Fruit fly (Drosophila melanogaster) whole organism, embryonic: ENCODE measurements around the gene CG32040.
A peak's percentile ranks its signal among the peaks of the same experiment; 100 is the strongest.

ENCODE experiments used
- B-H2 ChIP-seq: fragments of 200-800 bp; sonication (Bioruptor generic); optimal IDR thresholded peaks from 2 replicates; lab custom pipeline; 2018; ENCODE audit warnings: missing biosample characterization, mild to moderate bottlenecking, missing genetic modification characterization
- CG10366 ChIP-seq: fragments of 200-800 bp; sonication (Bioruptor generic); IDR thresholded peaks from 2 replicates; pipeline ENCODE4 v1.3.6; 2022; ENCODE audit warnings: missing biosample characterization, missing genetic modification characterization
- CG10431 ChIP-seq: fragments of 200-800 bp; sonication (Bioruptor generic); optimal IDR thresholded peaks from 3 replicates; lab custom pipeline; 2018; ENCODE audit warnings: missing biosample characterization, mild to moderate bottlenecking, missing genetic modification characterization
- CG10543 ChIP-seq: fragments of 200-800 bp; sonication (Bioruptor generic); optimal IDR thresholded peaks from 3 replicates; lab custom pipeline; 2017; ENCODE audit warnings: missing biosample characterization, mild to moderate bottlenecking, missing genetic modification characterization, moderate library complexity
- CG11085 ChIP-seq: fragments of 200-800 bp; sonication (Bioruptor generic); IDR thresholded peaks from 2 replicates; pipeline ENCODE4 v1.3.6; 2022; ENCODE audit warnings: missing biosample characterization, missing genetic modification characterization
- CG11504 ChIP-seq: fragments of 200-800 bp; sonication (Bioruptor generic); optimal IDR thresholded peaks from 3 replicates; lab custom pipeline; 2019; ENCODE audit warnings: missing biosample characterization, mild to moderate bottlenecking, missing genetic modification characterization, moderate library complexity
- CG12155 ChIP-seq: fragments of 200-800 bp; sonication (Bioruptor generic); optimal IDR thresholded peaks from 3 replicates; lab custom pipeline; 2016; ENCODE audit warnings: missing biosample characterization, missing genetic modification characterization
- CG12769 ChIP-seq: fragments of 200-800 bp; sonication (Bioruptor generic); optimal IDR thresholded peaks from 2 replicates; lab custom pipeline; 2019; ENCODE audit warnings: missing biosample characterization, mild to moderate bottlenecking, missing genetic modification characterization, moderate library complexity
- CG14441 ChIP-seq: fragments of 200-800 bp; sonication (Bioruptor generic); IDR thresholded peaks from 2 replicates; pipeline ENCODE4 v1.3.6; 2022; ENCODE audit warnings: missing biosample characterization, missing genetic modification characterization
- CG14710 ChIP-seq: fragments of 200-800 bp; sonication (Bioruptor generic); optimal IDR thresholded peaks from 3 replicates; lab custom pipeline; 2019; ENCODE audit warnings: missing biosample characterization, mild to moderate bottlenecking, missing genetic modification characterization, moderate library complexity
- CG15269 ChIP-seq: fragments of 200-800 bp; sonication (Bioruptor generic); optimal IDR thresholded peaks from 2 replicates; lab custom pipeline; 2018; ENCODE audit warnings: missing biosample characterization, mild to moderate bottlenecking, missing genetic modification characterization, moderate library complexity
- CG1603 ChIP-seq: fragments of 200-800 bp; sonication (Bioruptor generic); optimal IDR thresholded peaks from 2 replicates; lab custom pipeline; 2019; ENCODE audit warnings: missing biosample characterization, mild to moderate bottlenecking, missing genetic modification characterization, moderate library complexity
- CG1647 ChIP-seq: fragments of 200-800 bp; sonication (Bioruptor generic); optimal IDR thresholded peaks from 3 replicates; lab custom pipeline; 2016; ENCODE audit warnings: missing biosample characterization, missing genetic modification characterization
- CG1832 ChIP-seq: fragments of 200-800 bp; sonication (Bioruptor generic); optimal IDR thresholded peaks from 2 replicates; lab custom pipeline; 2017; ENCODE audit warnings: missing biosample characterization, mild to moderate bottlenecking, missing genetic modification characterization, inconsistent platforms
- CG18764 ChIP-seq: fragments of 200-800 bp; sonication (Bioruptor generic); optimal IDR thresholded peaks from 3 replicates; lab custom pipeline; 2016; ENCODE audit warnings: missing biosample characterization, missing genetic modification characterization
- CG2875 ChIP-seq: fragments of 200-800 bp; sonication (Bioruptor generic); optimal IDR thresholded peaks from 2 replicates; lab custom pipeline; 2017; ENCODE audit warnings: missing biosample characterization, mild to moderate bottlenecking, missing genetic modification characterization, missing genetic modification reagents
- CG6175 ChIP-seq: fragments of 200-800 bp; sonication (Bioruptor generic); IDR thresholded peaks from 3 replicates; pipeline ENCODE4 v1.3.6; 2022; ENCODE audit warnings: missing biosample characterization, missing genetic modification characterization
- CG6272 ChIP-seq: fragments of 200-800 bp; sonication (Bioruptor generic); IDR thresholded peaks from 2 replicates; pipeline ENCODE4 v1.3.6; 2022; ENCODE audit warnings: missing biosample characterization, missing genetic modification characterization
- CG6765 ChIP-seq: fragments of 200-800 bp; sonication (Bioruptor generic); optimal IDR thresholded peaks from 3 replicates; lab custom pipeline; 2017; ENCODE audit warnings: missing biosample characterization, mild to moderate bottlenecking, missing genetic modification characterization
- CG7556 ChIP-seq: fragments of 200-800 bp; sonication (Bioruptor generic); optimal IDR thresholded peaks from 2 replicates; lab custom pipeline; 2017; ENCODE audit warnings: missing biosample characterization, mild to moderate bottlenecking, missing genetic modification characterization
- CG8290 ChIP-seq, 3 experiments: fragments of 200-800 bp; sonication (Bioruptor generic); optimal IDR thresholded peaks; 2 replicates each; lab custom pipeline; 2016 to 2019; ENCODE audit warnings: missing biosample characterization in 3 of 3, missing genetic modification characterization in 3 of 3, mild to moderate bottlenecking in 2 of 3, moderate library complexity in 1 of 3
- CG9817 ChIP-seq: fragments of 200-800 bp; sonication (Bioruptor generic); optimal IDR thresholded peaks from 2 replicates; lab custom pipeline; 2018; ENCODE audit warnings: missing biosample characterization, mild to moderate bottlenecking, missing genetic modification characterization, moderate library complexity
- CG9932 ChIP-seq: fragments of 200-800 bp; sonication (Bioruptor generic); IDR thresholded peaks from 2 replicates; pipeline ENCODE4 v1.3.6; 2022; ENCODE audit warnings: missing biosample characterization, missing genetic modification characterization
- CHES-1-like ChIP-seq: fragments of 200-800 bp; sonication (Bioruptor generic); optimal IDR thresholded peaks from 2 replicates; lab custom pipeline; 2016; ENCODE audit warnings: missing biosample characterization, missing genetic modification characterization
- CTCF ChIP-seq: fragments of 200-800 bp; sonication (Bioruptor generic); optimal IDR thresholded peaks from 2 replicates; lab custom pipeline; 2017; ENCODE audit warnings: missing biosample characterization, mild to moderate bottlenecking, missing genetic modification characterization, moderate library complexity
- CkIIα-i1 ChIP-seq: fragments of 200-800 bp; sonication (Bioruptor generic); IDR thresholded peaks from 2 replicates; pipeline ENCODE4 v1.3.6; 2022; ENCODE audit warnings: missing biosample characterization, missing genetic modification characterization
- Dip2 ChIP-seq: fragments of 200-800 bp; sonication (Bioruptor generic); IDR thresholded peaks from 2 replicates; pipeline ENCODE4 v1.3.6; 2022; ENCODE audit warnings: missing biosample characterization, missing genetic modification characterization
- Dp ChIP-seq: fragments of 200-800 bp; sonication (Bioruptor generic); optimal IDR thresholded peaks from 2 replicates; lab custom pipeline; 2018; ENCODE audit warnings: missing biosample characterization, mild to moderate bottlenecking, missing genetic modification characterization, moderate library complexity
- E2f2 ChIP-seq: fragments of 200-800 bp; sonication (Bioruptor generic); IDR thresholded peaks from 2 replicates; pipeline ENCODE4 v1.3.6; 2022; ENCODE audit warnings: missing biosample characterization, missing genetic modification characterization
- Hsf ChIP-seq: fragments of 200-800 bp; sonication (Bioruptor generic); optimal IDR thresholded peaks from 3 replicates; lab custom pipeline; 2016; ENCODE audit warnings: missing biosample characterization, missing genetic modification characterization
- NFAT ChIP-seq: fragments of 200-800 bp; sonication (Bioruptor generic); IDR thresholded peaks from 2 replicates; pipeline ENCODE4 v1.3.6; 2022; ENCODE audit warnings: missing biosample characterization, missing genetic modification characterization
- Six4 ChIP-seq: fragments of 200-800 bp; sonication (Bioruptor generic); optimal IDR thresholded peaks from 2 replicates; lab custom pipeline; 2016; ENCODE audit warnings: missing biosample characterization, missing genetic modification characterization
- Sox102F ChIP-seq: fragments of 200-800 bp; sonication (Bioruptor generic); optimal IDR thresholded peaks from 2 replicates; lab custom pipeline; 2018; ENCODE audit warnings: missing biosample characterization, mild to moderate bottlenecking, missing genetic modification characterization, moderate library complexity
- Trl ChIP-seq, 3 experiments: fragments of >200 bp in 2 of 3; fragments of 200-800 bp in 1 of 3; sonication (Bioruptor generic) in 1 of 3; optimal IDR thresholded peaks; 2 replicates in 1 of 3; 3 replicates in 2 of 3; lab custom pipeline; 2016 to 2017; ENCODE audit warnings: missing biosample characterization in 1 of 3, missing genetic modification characterization in 1 of 3
- cas ChIP-seq: fragments of 200-800 bp; sonication (Bioruptor generic); IDR thresholded peaks from 2 replicates; pipeline ENCODE4 v1.3.6; 2022; ENCODE audit warnings: missing biosample characterization, missing genetic modification characterization
- caup ChIP-seq: fragments of 200-800 bp; sonication (Bioruptor generic); optimal IDR thresholded peaks from 3 replicates; lab custom pipeline; 2017; ENCODE audit warnings: missing biosample characterization, mild to moderate bottlenecking, missing genetic modification characterization, moderate library complexity; ENCODE audit not compliant: severe bottlenecking
- chn ChIP-seq: fragments of 200-800 bp; sonication (Bioruptor generic); optimal IDR thresholded peaks from 2 replicates; lab custom pipeline; 2016; ENCODE audit warnings: missing biosample characterization, missing genetic modification characterization
- cwo ChIP-seq: fragments of 200-800 bp; sonication (Bioruptor generic); optimal IDR thresholded peaks from 3 replicates; lab custom pipeline; 2017; ENCODE audit warnings: missing biosample characterization, missing genetic modification characterization, mild to moderate bottlenecking, moderate library complexity, missing genetic modification reagents
- dysf ChIP-seq: fragments of 200-800 bp; sonication (Bioruptor generic); IDR thresholded peaks from 3 replicates; pipeline ENCODE4 v1.3.6; 2022; ENCODE audit warnings: missing biosample characterization, missing genetic modification characterization
- gce ChIP-seq: fragments of 200-800 bp; sonication (Bioruptor generic); IDR thresholded peaks from 3 replicates; pipeline ENCODE4 v1.3.6; 2022; ENCODE audit warnings: missing biosample characterization, missing genetic modification characterization
- kni ChIP-seq: fragments of 200-800 bp; sonication (Bioruptor generic); optimal IDR thresholded peaks from 3 replicates; lab custom pipeline; 2017; ENCODE audit warnings: mild to moderate bottlenecking, missing biosample characterization, missing genetic modification reagents, missing genetic modification characterization
- lmd ChIP-seq: fragments of 200-800 bp; sonication (Bioruptor generic); IDR thresholded peaks from 2 replicates; pipeline ENCODE4 v1.3.6; 2022; ENCODE audit warnings: missing biosample characterization, missing genetic modification characterization
- nerfin-1 ChIP-seq: fragments of 200-800 bp; sonication (Bioruptor generic); optimal IDR thresholded peaks from 3 replicates; lab custom pipeline; 2019; ENCODE audit warnings: missing biosample characterization, mild to moderate bottlenecking, missing genetic modification characterization, moderate library complexity
- nmo ChIP-seq: fragments of 200-800 bp; sonication (Bioruptor generic); optimal IDR thresholded peaks from 2 replicates; lab custom pipeline; 2018; ENCODE audit warnings: missing biosample characterization, mild to moderate bottlenecking, missing genetic modification characterization, moderate library complexity
- phol ChIP-seq: fragments of 200-800 bp; sonication (Bioruptor generic); optimal IDR thresholded peaks from 3 replicates; lab custom pipeline; 2018; ENCODE audit warnings: missing biosample characterization, mild to moderate bottlenecking, missing genetic modification characterization, moderate library complexity
- pita ChIP-seq: fragments of 200-800 bp; sonication (Bioruptor generic); optimal IDR thresholded peaks from 2 replicates; lab custom pipeline; 2017; ENCODE audit warnings: missing biosample characterization, mild to moderate bottlenecking, missing genetic modification characterization
- psq ChIP-seq: fragments of 200-800 bp; sonication (Bioruptor generic); optimal IDR thresholded peaks from 2 replicates; lab custom pipeline; 2017; ENCODE audit warnings: missing biosample characterization, missing genetic modification characterization
- row ChIP-seq: fragments of 200-800 bp; sonication (Bioruptor generic); IDR thresholded peaks from 3 replicates; pipeline ENCODE4 v1.3.6; 2022; ENCODE audit warnings: missing biosample characterization, missing genetic modification characterization
- sug ChIP-seq: fragments of 200-800 bp; optimal IDR thresholded peaks from 2 replicates; lab custom pipeline; 2019; ENCODE audit warnings: missing biosample characterization, mild to moderate bottlenecking, missing genetic modification characterization, moderate library complexity
- z ChIP-seq: fragments of 200-800 bp; sonication (Bioruptor generic); IDR thresholded peaks from 3 replicates; pipeline ENCODE4 v1.3.6; 2022; ENCODE audit warnings: missing biosample characterization, missing genetic modification characterization

Gene CG32040

dm6 chr3L:9370907-9371365 is 17.1 kb downstream of the CG32040 start, which contains the start of gene Fdx1 (continued):
- TF ChIP-seq Sox102F (GFP tag; lab: Kevin White, UChicago): no peak
- 0 out of 2 replicates have a peak, but pooled peaks have one; percentile 29 for TF ChIP-seq CG14441 (GFP tag; lab: Robert Waterston, UW)
- TF ChIP-seq CkIIα-i1 (GFP tag; lab: Robert Waterston, UW): no peak
- peak; percentile 31; the same call in 1 of the 2 replicates for TF ChIP-seq CG6272 (GFP tag; lab: Robert Waterston, UW)
- no peak for TF ChIP-seq CG10431 (GFP tag; lab: Kevin White, UChicago)
- peak; percentile 71 for TF ChIP-seq CG9932 (GFP tag; lab: Robert Waterston, UW)
- TF ChIP-seq E2f2 (GFP tag; lab: Robert Waterston, UW): peak; percentile 90
- peak; percentile 25 for TF ChIP-seq CG9817
- TF ChIP-seq phol (tag; lab: Kevin White, UChicago): peak; percentile 36
- TF ChIP-seq NFAT (GFP tag; lab: Robert Waterston, UW): peak; percentile 38; the same call in 1 of the 2 replicates
- TF ChIP-seq CG6765 (GFP tag; lab: Kevin White, UChicago): no peak
- TF ChIP-seq CG14710 (tag; lab: Kevin White, UChicago): peak; percentile 49
- TF ChIP-seq Six4 (GFP tag; lab: Kevin White, UChicago): peak; percentile 11
- TF ChIP-seq z (GFP tag; lab: Robert Waterston, UW): no peak
- TF ChIP-seq Hsf (GFP tag; lab: Kevin White, UChicago): peak; percentile 8
- TF ChIP-seq CG15269 (tag; lab: Kevin White, UChicago): peak; percentile 53
- TF ChIP-seq B-H2: peak; percentile 18
- TF ChIP-seq CHES-1-like (GFP tag; lab: Kevin White, UChicago): no peak
- peak; percentile 85 for TF ChIP-seq Dp
- TF ChIP-seq CG1603: no peak
- no peak for TF ChIP-seq CG10366 (GFP tag; lab: Robert Waterston, UW)
- TF ChIP-seq CG10543 (GFP tag; lab: Kevin White, UChicago): peak; percentile 40
- TF ChIP-seq cwo: peak; percentile 4
- peak; percentile 40; the same call in 1 of the 3 replicates for TF ChIP-seq dysf (GFP tag; lab: Robert Waterston, UW)
- TF ChIP-seq chn: no peak
- TF ChIP-seq lmd (GFP tag; lab: Robert Waterston, UW): no peak; the same call in 1 of the 2 replicates
- TF ChIP-seq Dip2 (GFP tag; lab: Robert Waterston, UW): no peak
- TF ChIP-seq row: peak; percentile 84
- no peak for TF ChIP-seq CG1832 (GFP tag; lab: Kevin White, UChicago)
- peak; percentile 8 for TF ChIP-seq CG7556
- no peak for TF ChIP-seq CG11504
- TF ChIP-seq CG6175 (GFP tag; lab: Robert Waterston, UW): no peak

DNA sequence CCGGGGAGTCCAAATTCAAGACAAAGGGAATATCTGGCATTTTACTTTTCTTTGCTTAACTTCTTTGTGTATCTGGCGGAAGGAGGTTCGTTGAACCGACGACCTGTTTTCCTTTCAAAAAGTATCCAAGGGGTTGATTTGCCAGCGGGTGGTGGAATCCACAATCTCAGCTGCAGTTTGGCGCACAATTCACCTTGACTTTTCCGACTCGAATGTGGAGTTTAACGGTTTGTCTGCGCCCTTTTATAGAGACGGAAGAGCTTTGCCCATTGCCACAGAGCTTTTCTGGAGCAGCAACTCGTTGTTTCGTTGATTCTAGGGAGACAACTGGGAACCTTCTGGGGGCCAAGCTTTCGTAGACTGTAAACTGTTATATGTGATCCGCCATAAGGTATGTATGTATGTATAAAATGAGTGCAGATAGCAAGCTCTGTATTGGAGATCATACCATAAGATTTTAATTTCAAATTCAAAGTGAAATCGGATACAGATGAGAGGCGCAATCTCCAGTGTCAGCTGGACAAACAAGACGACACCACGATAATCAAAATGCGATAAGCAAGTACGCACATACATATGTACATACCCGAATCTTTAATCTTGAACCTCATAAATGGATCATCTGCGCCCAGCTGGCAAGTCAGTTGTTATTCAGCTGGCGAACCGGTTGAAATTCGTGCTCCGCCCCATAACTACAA is 18.6 kb downstream of the CG32040 start, which contains the start of the genes Hsp67Bc, CG4456 and Hsp22:
Gene Hsp67Bc, minus strand, starts transcription at position 220 of the 698 bp plus-strand sequence.
Gene CG4456, plus strand, starts transcription at position 445 of the 698 bp plus-strand sequence.
Gene Hsp22, plus strand, starts transcription at position 654 of the 698 bp plus-strand sequence.
- TF ChIP-seq kni (GFP tag; lab: Kevin White, UChicago) (peak; percentile 86), CG11085 (GFP tag; lab: Robert Waterston, UW) (0 out of 2 replicates have a peak, but pooled peaks have one; percentile 7), nerfin-1 (tag; lab: Kevin White, UChicago) (peak; percentile 19), Trl (optimal IDR thresholded peaks at IDR 0.05; lab: Kevin White, UChicago) (no peak), Trl (GFP tag; optimal IDR thresholded peaks at IDR 0.05; lab: Kevin White, UChicago) (no peak), psq (GFP tag; lab: Kevin White, UChicago) (no peak), CTCF (peak; percentile 5), cas (GFP tag; lab: Robert Waterston, UW) (no peak), gce (0 out of 3 replicates have a peak, but pooled peaks have one; percentile 50), pita (no peak), nmo (GFP tag; lab: Kevin White, UChicago) (no peak), CG12155 (GFP tag; lab: Kevin White, UChicago) (peak; percentile 32), CG2875 (GFP tag; lab: Kevin White, UChicago) (peak; percentile 2), CG18764 (GFP tag; lab: Kevin White, UChicago) (no peak), sug (tag; lab: Kevin White, UChicago) (peak; percentile 27), CG8290 (GFP tag; optimal IDR thresholded peaks at IDR 0.05; lab: Kevin White, UChicago) (no peak), CG8290 (tag; optimal IDR thresholded peaks at IDR 0.05; lab: Kevin White, UChicago) (peak in 1 of 2 experiments; percentile 33), CG12769 (tag; lab: Kevin White, UChicago) (peak; percentile 83), caup (GFP tag; lab: Kevin White, UChicago) (no peak), CG1647 (no peak)
